Fruit fly (Drosophila melanogaster): Measurements from ENCODE around the gene Usp2.

The Usp2 gene

dm6 chrX:22455509-22456179 is at the start of gene Usp2:
Gene Usp2 (plus strand): TSS chrX:22455803.
- TF ChIP-seq Sin3A (optimal IDR thresholded peaks at IDR 0.05) (no peak), h (optimal IDR thresholded peaks at IDR 0.05) (no peak), Myc (optimal IDR thresholded peaks at IDR 0.05) (no peak), psq (optimal IDR thresholded peaks at IDR 0.05) (no peak), insv (optimal IDR thresholded peaks at IDR 0.05) (no peak), ttk (optimal IDR thresholded peaks at IDR 0.05) (no peak)

dm6 chrX:22432929-22433605 is 22.5 kb upstream of the Usp2 start:
- peak; percentile 21 for TF ChIP-seq Sin3A (optimal IDR thresholded peaks at IDR 0.05)
- peak; percentile 100 for TF ChIP-seq psq (optimal IDR thresholded peaks at IDR 0.05)

DNA sequence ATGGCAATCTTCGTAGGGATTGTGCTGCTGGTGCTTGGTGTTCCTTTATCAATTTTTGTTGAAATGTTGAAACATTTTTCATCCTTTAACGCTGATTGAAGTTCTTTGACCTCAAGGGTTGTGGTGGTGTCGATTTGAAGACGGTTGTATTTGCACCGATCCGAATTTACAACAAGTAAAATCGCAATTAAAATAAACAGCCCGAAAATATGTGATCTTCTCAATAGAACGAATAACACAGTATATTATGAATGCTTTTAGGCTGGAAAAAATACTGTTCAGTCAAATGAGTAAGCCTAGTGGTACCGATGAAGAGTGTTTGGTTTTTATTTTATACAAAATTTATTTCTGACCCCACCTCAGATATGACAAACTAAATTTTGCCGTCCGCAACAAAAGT is 12.6 kb upstream of the Usp2 start:
- no peak for TF ChIP-seq ttk (optimal IDR thresholded peaks at IDR 0.05)
- TF ChIP-seq h (optimal IDR thresholded peaks at IDR 0.05), result no peak
- TF ChIP-seq Sin3A (optimal IDR thresholded peaks at IDR 0.05), result no peak
- no peak for TF ChIP-seq psq (optimal IDR thresholded peaks at IDR 0.05)
- TF ChIP-seq Myc (optimal IDR thresholded peaks at IDR 0.05), result no peak

DNA sequence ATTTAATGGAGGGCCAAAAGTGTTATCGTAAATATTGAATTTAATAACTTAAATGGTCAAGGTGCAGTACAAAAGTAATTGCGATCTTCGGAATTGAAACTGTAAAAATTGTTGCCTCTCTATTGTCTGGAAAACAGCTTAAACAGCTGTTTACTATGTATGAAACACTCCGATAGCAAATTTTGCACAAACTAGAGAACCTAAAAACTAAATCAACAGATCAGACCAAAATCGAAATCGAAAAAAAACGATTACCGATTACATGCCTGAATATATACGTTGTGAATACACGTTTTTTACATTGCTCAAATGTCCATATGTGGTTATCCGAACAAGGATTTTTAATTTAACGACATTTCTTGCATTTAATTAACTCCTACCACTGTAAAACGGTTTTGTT is 12.1 kb upstream of the Usp2 start:
- TF ChIP-seq h (optimal IDR thresholded peaks at IDR 0.05), result no peak

DNA sequence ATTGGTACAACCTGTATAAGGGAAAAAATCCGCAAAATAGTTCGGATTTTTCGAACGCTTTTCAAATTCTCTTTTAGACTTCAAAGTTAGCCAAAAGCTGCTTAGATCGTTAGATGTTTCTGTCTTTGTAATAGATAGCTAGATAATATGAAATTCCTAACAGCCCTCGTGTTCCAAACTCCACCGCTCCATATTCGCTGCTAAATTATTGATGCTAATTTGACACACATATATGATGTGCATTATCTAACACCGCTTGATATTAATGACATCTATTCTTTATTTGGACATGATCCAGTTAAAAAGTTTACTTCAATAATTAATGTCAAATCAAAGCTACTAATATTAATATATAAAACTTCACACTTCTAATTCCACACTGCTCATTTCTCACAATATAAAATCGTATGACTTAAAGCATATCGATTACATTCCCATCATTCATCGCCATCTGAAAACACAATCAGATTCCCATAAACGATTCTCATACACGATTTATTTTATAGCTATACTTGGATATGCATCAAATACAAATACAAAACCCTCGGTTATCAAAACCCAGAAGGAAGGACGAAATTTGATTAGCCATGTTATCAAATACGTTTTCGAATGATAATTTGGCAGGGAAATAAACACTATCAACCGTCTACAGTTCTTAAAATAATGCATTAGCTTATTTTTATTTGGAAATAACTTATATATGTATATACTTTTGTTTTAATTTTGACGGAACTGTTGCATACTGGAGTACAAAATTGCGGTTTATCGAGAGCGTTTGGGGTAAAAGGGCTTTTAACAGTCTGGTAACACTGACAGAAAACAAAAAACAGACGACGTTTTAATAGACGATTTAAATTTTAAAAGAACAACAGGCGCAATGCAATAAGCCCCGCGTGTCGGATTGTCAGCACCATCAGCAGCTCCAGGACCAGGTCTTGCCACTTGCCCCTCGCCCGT is 11.4 kb upstream of the Usp2 start, which contains the start of gene CG14621:
Gene CG14621 (plus strand): TSS at position 274 of the 957 bp plus-strand sequence.
- TF ChIP-seq ttk (optimal IDR thresholded peaks at IDR 0.05) (no peak), Myc (optimal IDR thresholded peaks at IDR 0.05) (no peak), psq (optimal IDR thresholded peaks at IDR 0.05) (no peak)

DNA sequence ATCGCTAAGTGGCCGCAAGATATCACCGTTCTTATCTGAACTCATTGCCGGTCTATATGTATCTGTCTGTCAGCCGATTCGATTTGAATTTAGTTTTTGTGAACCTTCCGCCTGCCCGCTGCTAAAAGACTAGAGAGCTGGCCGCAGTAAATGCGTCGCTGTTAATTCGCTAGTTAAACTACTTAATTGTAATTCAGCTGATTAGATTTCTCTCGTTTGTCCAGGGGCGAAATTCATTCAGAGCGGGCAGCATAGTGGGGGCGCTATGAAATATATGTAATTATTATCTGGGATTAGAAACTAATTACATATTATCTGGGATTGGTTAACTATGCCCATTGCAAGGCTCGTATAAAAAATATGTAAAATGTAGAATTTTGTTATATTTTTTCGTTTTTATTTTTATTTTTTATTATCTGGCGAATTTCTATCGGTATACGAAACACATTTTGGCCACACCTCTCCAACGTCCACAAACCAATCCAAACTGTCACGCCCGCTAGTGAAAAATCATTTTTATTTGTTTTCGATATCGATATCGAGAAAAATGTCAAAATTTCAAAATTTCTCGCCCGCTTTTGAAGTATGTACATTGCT is 6.3 kb upstream of the Usp2 start, which contains the start of the genes CG14615 and tilB:
Gene CG14615 (minus strand): TSS at position 301 of the 597 bp plus-strand sequence.
Gene tilB (plus strand): TSS at position 547 of the 597 bp plus-strand sequence.
- TF ChIP-seq insv (optimal IDR thresholded peaks at IDR 0.05), result no peak
- TF ChIP-seq Sin3A (optimal IDR thresholded peaks at IDR 0.05), result no peak
- no peak for TF ChIP-seq psq (optimal IDR thresholded peaks at IDR 0.05)
- no peak for TF ChIP-seq h (optimal IDR thresholded peaks at IDR 0.05)
- TF ChIP-seq ttk (optimal IDR thresholded peaks at IDR 0.05), result no peak
- no peak for TF ChIP-seq Myc (optimal IDR thresholded peaks at IDR 0.05)

dm6 chrX:22455023-22455422 is 580 bp upstream of the Usp2 start, which contains the start of gene wap:
Gene wap (minus strand): TSS chrX:22455422.
- TF ChIP-seq h (optimal IDR thresholded peaks at IDR 0.05) (no peak), insv (optimal IDR thresholded peaks at IDR 0.05) (no peak), Myc (optimal IDR thresholded peaks at IDR 0.05) (no peak), ttk (optimal IDR thresholded peaks at IDR 0.05) (no peak), Sin3A (optimal IDR thresholded peaks at IDR 0.05) (no peak), psq (optimal IDR thresholded peaks at IDR 0.05) (no peak)

DNA sequence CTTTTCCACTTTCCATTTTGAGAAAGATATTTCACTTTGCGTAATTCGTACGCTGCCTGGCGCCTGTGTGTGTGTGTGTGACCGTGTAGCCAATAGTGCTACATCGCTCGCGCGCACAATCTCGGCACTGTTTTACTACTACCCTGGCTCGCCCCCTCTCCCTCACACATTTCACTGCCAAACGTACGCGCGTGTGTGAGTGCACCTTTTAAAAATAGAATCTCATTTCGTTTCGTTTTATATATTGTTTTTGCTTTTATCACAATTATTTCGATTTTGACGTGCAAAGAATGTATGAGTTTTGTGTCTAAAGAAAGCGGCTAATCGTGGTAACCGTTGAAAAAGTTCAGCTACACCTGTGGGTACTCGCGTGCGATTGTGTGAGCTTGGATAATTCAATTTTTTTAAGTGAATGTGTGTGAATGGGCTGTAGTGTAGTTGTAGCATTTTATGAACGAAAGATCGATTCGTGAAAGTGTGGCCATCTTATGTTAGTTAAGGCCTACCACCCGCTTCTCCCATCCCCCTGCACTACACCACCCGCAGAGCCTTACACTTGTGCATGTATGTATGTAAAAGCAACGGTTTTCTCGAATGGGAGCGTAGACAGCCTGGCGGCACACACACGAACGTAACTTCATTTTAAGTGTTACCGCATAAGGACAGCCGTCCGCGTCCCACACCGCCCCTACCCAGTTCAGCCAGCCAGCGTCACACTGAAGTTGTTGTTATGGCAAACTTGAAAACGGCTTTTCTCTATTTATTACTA is 761 bp downstream of the Usp2 start:
- TF ChIP-seq insv (optimal IDR thresholded peaks at IDR 0.05), result no peak
- no peak for TF ChIP-seq ttk (optimal IDR thresholded peaks at IDR 0.05)
- no peak for TF ChIP-seq Myc (optimal IDR thresholded peaks at IDR 0.05)
- no peak for TF ChIP-seq h (optimal IDR thresholded peaks at IDR 0.05)
- TF ChIP-seq Sin3A (optimal IDR thresholded peaks at IDR 0.05), result no peak
- no peak for TF ChIP-seq psq (optimal IDR thresholded peaks at IDR 0.05)

dm6 chrX:22461218-22461760 is 5.7 kb downstream of the Usp2 start:
- TF ChIP-seq insv (optimal IDR thresholded peaks at IDR 0.05), result no peak
- TF ChIP-seq ttk (optimal IDR thresholded peaks at IDR 0.05), result no peak
- TF ChIP-seq Myc (optimal IDR thresholded peaks at IDR 0.05), result no peak
- TF ChIP-seq psq (optimal IDR thresholded peaks at IDR 0.05), result no peak
- TF ChIP-seq Sin3A (optimal IDR thresholded peaks at IDR 0.05), result no peak
- TF ChIP-seq h (optimal IDR thresholded peaks at IDR 0.05), result no peak

DNA sequence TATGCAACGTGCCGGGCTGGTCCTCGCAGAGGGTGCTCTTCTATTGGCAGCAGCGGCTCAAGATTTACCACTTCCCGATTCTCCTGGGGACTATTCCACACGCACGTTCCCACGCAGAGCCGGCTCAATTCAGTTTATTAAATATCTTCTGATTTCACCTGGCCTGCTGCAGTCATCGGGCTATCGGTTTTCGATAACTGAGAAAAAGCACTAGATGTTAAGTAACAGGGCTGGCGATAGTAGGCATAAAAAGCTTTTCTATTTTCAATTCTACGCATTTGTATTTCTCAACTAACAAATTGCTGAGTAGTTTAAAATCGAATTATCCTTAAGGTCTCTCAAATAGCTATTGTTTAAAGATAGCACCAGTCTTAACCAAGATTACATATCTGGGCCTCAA is 16.2 kb downstream of the Usp2 start, which contains the start of gene CG14613:
Gene CG14613 (minus strand): TSS at position 203 of the 400 bp plus-strand sequence.
- TF ChIP-seq psq (optimal IDR thresholded peaks at IDR 0.05), result no peak
- TF ChIP-seq insv (optimal IDR thresholded peaks at IDR 0.05), result no peak
- no peak for TF ChIP-seq Myc (optimal IDR thresholded peaks at IDR 0.05)
- TF ChIP-seq Sin3A (optimal IDR thresholded peaks at IDR 0.05), result no peak
- TF ChIP-seq h (optimal IDR thresholded peaks at IDR 0.05), result no peak
- no peak for TF ChIP-seq ttk (optimal IDR thresholded peaks at IDR 0.05)

dm6 chrX:22473520-22473919 is 17.9 kb downstream of the Usp2 start, which contains the start of gene CG14618:
Gene CG14618 (plus strand): TSS chrX:22473698.
- TF ChIP-seq ttk (optimal IDR thresholded peaks at IDR 0.05) (no peak), insv (optimal IDR thresholded peaks at IDR 0.05) (no peak), psq (optimal IDR thresholded peaks at IDR 0.05) (no peak), h (optimal IDR thresholded peaks at IDR 0.05) (no peak), Sin3A (optimal IDR thresholded peaks at IDR 0.05) (no peak), Myc (optimal IDR thresholded peaks at IDR 0.05) (no peak)
